Worm (Caenorhabditis elegans): ENCODE measurements around the gene T14F9.2.

Gene T14F9.2

DNA sequence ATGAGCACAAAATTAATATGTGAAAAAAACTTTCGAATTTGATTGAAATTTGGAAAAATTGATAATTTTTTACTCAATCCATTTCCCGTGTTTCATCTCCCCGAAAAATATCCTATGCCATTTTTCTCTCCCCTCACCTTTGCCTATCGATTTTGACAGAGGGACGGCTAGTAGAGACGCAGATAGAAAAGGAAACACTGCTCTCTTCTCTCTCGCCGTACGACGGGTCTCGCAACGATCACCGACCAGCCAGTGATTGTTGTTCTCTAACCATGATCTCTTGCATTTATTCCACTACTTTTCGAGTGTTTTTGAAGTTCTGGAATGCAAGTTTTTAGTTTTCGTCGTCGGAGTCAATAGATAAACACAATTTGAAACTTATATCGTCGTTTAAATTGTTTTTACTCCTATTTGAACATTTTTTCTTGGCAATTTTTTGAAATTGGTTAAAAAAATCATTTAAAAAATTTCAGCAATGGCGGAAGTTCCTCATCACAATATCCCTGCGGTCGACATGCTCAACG is 3.4 kb downstream of the T14F9.2 start, which contains the start of gene vha-15 (continued):
- TF ChIP-seq T23F11.4 (GFP tag; optimal IDR thresholded peaks at IDR 0.05) (no peak), unc-3 (GFP tag; conservative IDR thresholded peaks at IDR 0.05) (no peak), unc-3 (tag; optimal IDR thresholded peaks at IDR 0.05) (no peak), ceh-19 (GFP tag; optimal IDR thresholded peaks at IDR 0.05) (no peak), unc-42 (tag; optimal IDR thresholded peaks at IDR 0.05) (peak; percentile 44), ceh-22 (tag; optimal IDR thresholded peaks at IDR 0.05) (no peak), ceh-14 (tag; optimal IDR thresholded peaks at IDR 0.05) (no peak), nhr-11 (tag; optimal IDR thresholded peaks at IDR 0.05) (no peak), tbx-2 (tag; optimal IDR thresholded peaks at IDR 0.05) (peak; percentile 51), rnt-1 (tag; optimal IDR thresholded peaks at IDR 0.05) (peak; percentile 23), hlh-15 (tag; optimal IDR thresholded peaks at IDR 0.05) (no peak), hlh-30 (tag; optimal IDR thresholded peaks at IDR 0.05; ENCODE audit: insufficient read depth) (peak; percentile 18), ahr-1 (tag; optimal IDR thresholded peaks at IDR 0.05) (no peak), ceh-34 (tag; optimal IDR thresholded peaks at IDR 0.05) (peak; percentile 40), unc-86 (tag; optimal IDR thresholded peaks at IDR 0.05) (no peak)

DNA sequence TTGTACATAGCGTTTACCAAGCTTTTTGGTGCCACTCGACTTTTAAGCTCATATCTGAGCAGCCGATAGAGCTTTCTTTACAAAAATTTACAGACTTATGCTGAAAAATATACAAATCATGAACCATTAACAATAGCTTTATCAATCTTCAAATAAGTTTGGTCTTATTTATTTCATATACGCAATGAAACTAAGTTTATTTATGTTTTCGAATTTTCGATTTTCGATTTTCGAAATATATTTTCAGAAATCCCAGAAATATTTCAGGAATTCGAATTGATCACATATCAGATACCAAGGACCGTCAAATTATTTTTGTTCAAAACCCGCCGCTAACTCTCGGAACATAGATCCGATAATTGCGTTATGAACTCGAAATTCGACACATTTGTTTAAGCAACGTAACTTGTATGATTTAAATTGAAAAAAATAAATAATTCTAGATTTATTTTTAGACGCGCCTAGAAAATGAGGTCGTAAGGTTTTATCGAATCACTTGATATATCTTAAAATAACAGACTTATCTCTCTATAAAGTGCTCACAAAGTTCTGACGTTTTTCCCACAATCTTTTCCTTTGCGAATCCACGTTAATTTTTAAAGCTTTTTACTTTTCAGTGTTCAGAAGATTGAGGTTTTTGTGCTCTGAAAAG is 7.1 kb downstream of the T14F9.2 start:
- no peak for TF ChIP-seq nfya-1 (tag; optimal IDR thresholded peaks at IDR 0.05)
- no peak for TF ChIP-seq hlh-13 (GFP tag; optimal IDR thresholded peaks at IDR 0.05)
- TF ChIP-seq ama-1 (optimal IDR thresholded peaks at IDR 0.05): no peak
- no peak for TF ChIP-seq hlh-8 (tag; optimal IDR thresholded peaks at IDR 0.05)
- TF ChIP-seq pat-9 (tag; optimal IDR thresholded peaks at IDR 0.05): no peak
- TF ChIP-seq gmeb-2 (tag; optimal IDR thresholded peaks at IDR 0.05): no peak
- no peak for TF ChIP-seq ceh-14 (tag; optimal IDR thresholded peaks at IDR 0.05)
- no peak for TF ChIP-seq hlh-6 (tag; optimal IDR thresholded peaks at IDR 0.05)

DNA sequence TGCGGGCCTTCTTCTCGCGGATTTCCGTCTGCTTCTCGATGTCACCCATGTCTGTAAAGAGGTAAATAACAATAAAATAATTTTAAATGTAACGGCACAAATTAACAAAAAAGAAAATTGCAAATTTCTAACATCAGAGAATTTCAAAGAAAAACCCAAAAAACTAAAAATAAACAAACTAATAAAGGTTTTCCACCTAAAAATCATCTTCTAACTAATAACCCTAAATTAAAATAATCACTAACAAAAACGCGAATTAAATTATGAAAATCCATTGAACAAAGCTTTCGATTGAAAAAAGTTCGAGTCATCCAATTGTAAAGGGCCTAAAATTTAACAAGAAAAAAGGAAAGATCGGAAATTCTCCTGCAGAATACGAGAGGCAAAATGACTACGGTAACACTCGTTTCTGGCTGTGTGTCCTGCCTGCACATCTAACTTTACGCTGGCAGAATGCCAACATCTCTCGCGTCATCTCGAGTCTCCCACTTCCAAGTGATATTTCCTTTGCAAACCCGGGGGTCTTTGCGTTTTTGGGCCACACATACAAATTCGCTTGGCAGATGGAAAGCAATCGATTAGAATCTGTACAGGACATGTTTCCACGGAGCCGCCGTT is 8.6 kb downstream of the T14F9.2 start, which contains the start of gene rpl-11.2:
Gene rpl-11.2, minus strand, starts transcription at position 51 of the 618 bp plus-strand sequence.
- TF ChIP-seq pat-9 (tag; optimal IDR thresholded peaks at IDR 0.05) (no peak), unc-55 (GFP tag; optimal IDR thresholded peaks at IDR 0.05) (peak; percentile 74), hlh-6 (tag; optimal IDR thresholded peaks at IDR 0.05) (no peak), sox-2 (GFP tag; IDR thresholded peaks at IDR 0.05) (no peak), fkh-10 (GFP tag; optimal IDR thresholded peaks at IDR 0.05) (no peak), unc-86 (tag; optimal IDR thresholded peaks at IDR 0.05) (no peak), syd-9 (tag; optimal IDR thresholded peaks at IDR 0.05) (peak; percentile 44), C08G9.2 (tag; optimal IDR thresholded peaks at IDR 0.05) (no peak), ceh-34 (tag; optimal IDR thresholded peaks at IDR 0.05) (peak; percentile 85), pag-3 (tag; optimal IDR thresholded peaks at IDR 0.05; ENCODE audit: borderline replicate concordance) (no peak), F13H6.1 (tag; optimal IDR thresholded peaks at IDR 0.05) (peak; percentile 28), rnt-1 (tag; optimal IDR thresholded peaks at IDR 0.05) (peak; percentile 63), ceh-9 (tag; optimal IDR thresholded peaks at IDR 0.05) (no peak), eyg-1 (tag; optimal IDR thresholded peaks at IDR 0.05) (no peak), K09A11.1 (tag; optimal IDR thresholded peaks at IDR 0.05; ENCODE audit: insufficient read depth) (peak; percentile 24), ttx-3 (tag; optimal IDR thresholded peaks at IDR 0.05) (peak; percentile 12), ahr-1 (tag; optimal IDR thresholded peaks at IDR 0.05) (no peak), madf-2 (tag; optimal IDR thresholded peaks at IDR 0.05) (peak; percentile 60), pha-4 (tag; optimal IDR thresholded peaks at IDR 0.05) (no peak), ref-2 (tag; optimal IDR thresholded peaks at IDR 0.05) (peak; percentile 79), ceh-31 (tag; optimal IDR thresholded peaks at IDR 0.05) (peak; percentile 78), ceh-6 (GFP tag; optimal IDR thresholded peaks at IDR 0.05) (no peak), fax-1 (tag; optimal IDR thresholded peaks at IDR 0.05) (no peak), hlh-15 (tag; optimal IDR thresholded peaks at IDR 0.05) (no peak), unc-42 (tag; optimal IDR thresholded peaks at IDR 0.05) (peak; percentile 84), ceh-24 (tag; optimal IDR thresholded peaks at IDR 0.05) (no peak), nhr-11 (tag; optimal IDR thresholded peaks at IDR 0.05) (no peak), hlh-8 (tag; optimal IDR thresholded peaks at IDR 0.05) (no peak), ceh-48 (tag; optimal IDR thresholded peaks at IDR 0.05) (peak; percentile 47), sdc-2 (tag; optimal IDR thresholded peaks at IDR 0.05) (peak; percentile 71), gmeb-2 (tag; optimal IDR thresholded peaks at IDR 0.05) (no peak), K02D7.2 (tag; optimal IDR thresholded peaks at IDR 0.05) (peak; percentile 24), dve-1 (tag; optimal IDR thresholded peaks at IDR 0.05) (peak; percentile 87), elt-2 (tag; optimal IDR thresholded peaks at IDR 0.05) (peak; percentile 66), zip-5 (tag; optimal IDR thresholded peaks at IDR 0.05) (no peak)

All from whole organism, late embryonic.